Worm (Caenorhabditis elegans): ENCODE results near the gene C06B3.7.

ce11 chrV:13931225-13931624 is 21.7 kb downstream of the C06B3.7 start, which contains the start of gene C06B3.16:
- no peak for TF ChIP-seq him-1 (tag; optimal IDR thresholded peaks at IDR 0.05)
- no peak for TF ChIP-seq dao-5 (tag; optimal IDR thresholded peaks at IDR 0.05)
- TF ChIP-seq W03F9.2 (tag; optimal IDR thresholded peaks at IDR 0.05), result no peak
